Fruit fly (Drosophila melanogaster) whole organism, embryonic: ENCODE data around the gene Atg5.

ENCODE experiments used
- Aef1 ChIP-seq: fragments of 200-800 bp; sonication (Bioruptor generic); IDR thresholded peaks from 3 replicates; pipeline ENCODE4 v1.3.6; 2022; ENCODE audit warnings: missing biosample characterization, missing genetic modification characterization
- C15 ChIP-seq: fragments of 200-800 bp; sonication (Bioruptor generic); IDR thresholded peaks from 3 replicates; pipeline ENCODE4 v1.3.6; 2022; ENCODE audit warnings: missing biosample characterization, missing genetic modification characterization
- CG10431 ChIP-seq: fragments of 200-800 bp; sonication (Bioruptor generic); optimal IDR thresholded peaks from 3 replicates; lab custom pipeline; 2018; ENCODE audit warnings: missing biosample characterization, mild to moderate bottlenecking, missing genetic modification characterization
- CG11456 ChIP-seq: fragments of 200-800 bp; sonication (Bioruptor generic); IDR thresholded peaks from 3 replicates; pipeline ENCODE4 v1.3.6; 2022; ENCODE audit warnings: missing biosample characterization, missing genetic modification characterization
- CG1529 ChIP-seq: fragments of 200-800 bp; sonication (Bioruptor generic); optimal IDR thresholded peaks from 3 replicates; lab custom pipeline; 2018; ENCODE audit warnings: missing biosample characterization, missing genetic modification characterization
- CG1647 ChIP-seq: fragments of 200-800 bp; sonication (Bioruptor generic); optimal IDR thresholded peaks from 3 replicates; lab custom pipeline; 2016; ENCODE audit warnings: missing biosample characterization, missing genetic modification characterization
- CG16813 ChIP-seq: fragments of 200-800 bp; sonication (Bioruptor generic); IDR thresholded peaks from 3 replicates; pipeline ENCODE4 v1.3.6; 2022; ENCODE audit warnings: missing biosample characterization, missing genetic modification characterization; ENCODE audit not compliant: partially characterized antibody
- CG16863 ChIP-seq: fragments of 200-800 bp; sonication (Bioruptor generic); optimal IDR thresholded peaks from 3 replicates; lab custom pipeline; 2016; ENCODE audit warnings: missing biosample characterization, missing genetic modification characterization
- CG17359 ChIP-seq: fragments of 200-800 bp; sonication (Bioruptor generic); optimal IDR thresholded peaks from 3 replicates; lab custom pipeline; 2018; ENCODE audit warnings: missing biosample characterization, mild to moderate bottlenecking, missing genetic modification characterization, moderate library complexity
- CG2202 ChIP-seq: fragments of 200-800 bp; sonication (Bioruptor generic); optimal IDR thresholded peaks from 2 replicates; lab custom pipeline; 2018; ENCODE audit warnings: missing biosample characterization, mild to moderate bottlenecking, missing genetic modification characterization
- CG31365 ChIP-seq: fragments of 200-800 bp; sonication (Bioruptor generic); optimal IDR thresholded peaks from 2 replicates; lab custom pipeline; 2018; ENCODE audit warnings: missing biosample characterization, mild to moderate bottlenecking, missing genetic modification characterization
- CG4820 ChIP-seq: fragments of 200-800 bp; sonication (Bioruptor generic); optimal IDR thresholded peaks from 3 replicates; lab custom pipeline; 2016; ENCODE audit warnings: missing biosample characterization, missing genetic modification characterization
- CG5245 ChIP-seq: fragments of 200-800 bp; sonication (Bioruptor generic); optimal IDR thresholded peaks from 3 replicates; lab custom pipeline; 2016; ENCODE audit warnings: missing biosample characterization, missing genetic modification characterization
- CG7928 ChIP-seq: fragments of 200-800 bp; sonication (Bioruptor generic); optimal IDR thresholded peaks from 2 replicates; lab custom pipeline; 2017; ENCODE audit warnings: missing biosample characterization, mild to moderate bottlenecking, missing genetic modification characterization
- D19B ChIP-seq: fragments of 200-800 bp; sonication (Bioruptor generic); optimal IDR thresholded peaks from 2 replicates; lab custom pipeline; 2017; ENCODE audit warnings: missing biosample characterization, mild to moderate bottlenecking, missing genetic modification characterization
- Fer2 ChIP-seq: fragments of 200-800 bp; sonication (Bioruptor generic); optimal IDR thresholded peaks from 2 replicates; lab custom pipeline; 2018; ENCODE audit warnings: missing biosample characterization, mild to moderate bottlenecking, missing genetic modification characterization, moderate library complexity
- Hey ChIP-seq: fragments of 200-800 bp; sonication (Bioruptor generic); optimal IDR thresholded peaks from 3 replicates; lab custom pipeline; 2018; ENCODE audit warnings: missing biosample characterization, mild to moderate bottlenecking, missing genetic modification characterization
- Hr78 ChIP-seq, 2 experiments: fragments of 200-800 bp in 1 of 2; fragments of >200 bp in 1 of 2; sonication (Bioruptor generic) in 1 of 2; optimal IDR thresholded peaks; 2 replicates each; lab custom pipeline; 2017 to 2019; ENCODE audit warnings: missing biosample characterization in 2 of 2, missing genetic modification characterization in 2 of 2, mild to moderate bottlenecking in 1 of 2, moderate library complexity in 1 of 2
- MBD-R2 ChIP-seq: fragments of 200-800 bp; sonication (Bioruptor generic); IDR thresholded peaks from 2 replicates; pipeline ENCODE4 v1.3.6; 2022; ENCODE audit warnings: missing biosample characterization, missing genetic modification characterization
- Sin3A ChIP-seq: fragments of >200 bp; optimal IDR thresholded peaks from 2 replicates; lab custom pipeline; 2018
- Six4 ChIP-seq: fragments of 200-800 bp; sonication (Bioruptor generic); optimal IDR thresholded peaks from 2 replicates; lab custom pipeline; 2016; ENCODE audit warnings: missing biosample characterization, missing genetic modification characterization
- abd-A ChIP-seq: fragments of 200-800 bp; sonication (Bioruptor generic); optimal IDR thresholded peaks from 3 replicates; lab custom pipeline; 2019; ENCODE audit warnings: missing biosample characterization, mild to moderate bottlenecking, missing genetic modification characterization, moderate library complexity
- ac ChIP-seq: fragments of 200-800 bp; sonication (Bioruptor generic); optimal IDR thresholded peaks from 3 replicates; lab custom pipeline; 2017; ENCODE audit warnings: missing biosample characterization, mild to moderate bottlenecking, missing genetic modification characterization
- bcd ChIP-seq: fragments of 200-800 bp; sonication (Bioruptor generic); optimal IDR thresholded peaks from 2 replicates; lab custom pipeline; 2017; ENCODE audit warnings: missing biosample characterization, mild to moderate bottlenecking, missing genetic modification characterization
- chinmo ChIP-seq: fragments of 200-800 bp; sonication (Bioruptor generic); IDR thresholded peaks from 4 replicates; pipeline ENCODE4 v1.3.6; 2022; ENCODE audit warnings: missing biosample characterization, missing genetic modification characterization; ENCODE audit not compliant: partially characterized antibody
- chm ChIP-seq: fragments of 200-800 bp; sonication (Bioruptor generic); IDR thresholded peaks from 2 replicates; pipeline ENCODE4 v1.3.6; 2022; ENCODE audit warnings: missing biosample characterization, missing genetic modification characterization
- dimm ChIP-seq: fragments of 200-800 bp; sonication (Bioruptor generic); IDR thresholded peaks from 2 replicates; pipeline ENCODE4 v1.3.6; 2022; ENCODE audit warnings: missing biosample characterization, missing genetic modification characterization
- dm ChIP-seq: fragments of 200-800 bp; sonication (Bioruptor generic); optimal IDR thresholded peaks from 3 replicates; lab custom pipeline; 2016; ENCODE audit warnings: missing biosample characterization, missing genetic modification characterization
- dmrt11E ChIP-seq: fragments of 200-800 bp; sonication (Bioruptor generic); optimal IDR thresholded peaks from 3 replicates; lab custom pipeline; 2018; ENCODE audit warnings: missing biosample characterization, mild to moderate bottlenecking, missing genetic modification characterization, moderate library complexity
- dpn ChIP-seq, 2 experiments: fragments of 200-800 bp; sonication (Bioruptor generic); optimal IDR thresholded peaks; 3 replicates each; lab custom pipeline; 2016; ENCODE audit warnings: missing biosample characterization in 2 of 2, missing genetic modification characterization in 2 of 2
- ems ChIP-seq: fragments of 200-800 bp; sonication (Bioruptor generic); optimal IDR thresholded peaks from 3 replicates; lab custom pipeline; 2016; ENCODE audit warnings: missing biosample characterization, missing genetic modification characterization
- grau ChIP-seq: fragments of 200-800 bp; optimal IDR thresholded peaks from 3 replicates; lab custom pipeline; 2019; ENCODE audit warnings: missing biosample characterization, mild to moderate bottlenecking, missing genetic modification characterization, moderate library complexity
- h ChIP-seq: fragments of >200 bp; optimal IDR thresholded peaks from 2 replicates; lab custom pipeline; 2017
- her ChIP-seq: fragments of 200-800 bp; sonication (Bioruptor generic); optimal IDR thresholded peaks from 2 replicates; lab custom pipeline; 2016; ENCODE audit warnings: missing biosample characterization, missing genetic modification characterization
- ken ChIP-seq: fragments of 200-800 bp; sonication (Bioruptor generic); IDR thresholded peaks from 3 replicates; pipeline ENCODE4 v1.3.6; 2022; ENCODE audit warnings: missing biosample characterization, missing genetic modification characterization
- lab ChIP-seq: fragments of 200-800 bp; sonication (Bioruptor generic); optimal IDR thresholded peaks from 3 replicates; lab custom pipeline; 2017; ENCODE audit warnings: missing biosample characterization, missing genetic modification characterization, mild to moderate bottlenecking, moderate library complexity, missing genetic modification reagents
- lola ChIP-seq, 3 experiments: fragments of >200 bp in 2 of 3; fragments of 200-800 bp in 1 of 3; sonication (Bioruptor generic) in 1 of 3; optimal IDR thresholded peaks; 2 replicates each; lab custom pipeline; 2017 to 2019; ENCODE audit warnings: missing biosample characterization in 3 of 3, missing genetic modification characterization in 3 of 3, mild to moderate bottlenecking in 1 of 3, moderate library complexity in 1 of 3
- nom ChIP-seq: fragments of 200-800 bp; sonication (Bioruptor generic); optimal IDR thresholded peaks from 2 replicates; lab custom pipeline; 2017; ENCODE audit warnings: missing biosample characterization, missing genetic modification characterization, mild to moderate bottlenecking, moderate library complexity, missing genetic modification reagents
- pb ChIP-seq: fragments of 200-800 bp; sonication (Bioruptor generic); optimal IDR thresholded peaks from 3 replicates; lab custom pipeline; 2016; ENCODE audit warnings: missing biosample characterization, missing genetic modification characterization
- pfk ChIP-seq: fragments of 200-800 bp; sonication (Bioruptor generic); optimal IDR thresholded peaks from 2 replicates; lab custom pipeline; 2018; ENCODE audit warnings: missing biosample characterization, mild to moderate bottlenecking, missing genetic modification characterization, moderate library complexity
- ro ChIP-seq: fragments of 200-800 bp; sonication (Bioruptor generic); IDR thresholded peaks from 2 replicates; pipeline ENCODE4 v1.3.6; 2022; ENCODE audit warnings: missing biosample characterization, missing genetic modification characterization
- run ChIP-seq: fragments of 200-800 bp; sonication (Bioruptor generic); optimal IDR thresholded peaks from 3 replicates; lab custom pipeline; 2018; ENCODE audit warnings: missing biosample characterization, mild to moderate bottlenecking, missing genetic modification characterization
- sc ChIP-seq, 3 experiments: fragments of >200 bp in 2 of 3; fragments of 200-800 bp in 1 of 3; sonication (Bioruptor generic) in 1 of 3; optimal IDR thresholded peaks; 2 replicates in 2 of 3; 3 replicates in 1 of 3; lab custom pipeline; 2017; ENCODE audit warnings: mild to moderate bottlenecking in 1 of 3, missing biosample characterization in 1 of 3, missing genetic modification characterization in 1 of 3, missing genetic modification reagents in 1 of 3
- schlank ChIP-seq: fragments of 200-800 bp; sonication (Bioruptor generic); optimal IDR thresholded peaks from 2 replicates; lab custom pipeline; 2018; ENCODE audit warnings: missing biosample characterization, mild to moderate bottlenecking, missing genetic modification characterization
- sd ChIP-seq: fragments of 200-800 bp; sonication (Bioruptor generic); optimal IDR thresholded peaks from 3 replicates; lab custom pipeline; 2018; ENCODE audit warnings: missing biosample characterization, mild to moderate bottlenecking, missing genetic modification characterization, moderate library complexity
- sens-2 ChIP-seq: fragments of 200-800 bp; sonication (Bioruptor generic); IDR thresholded peaks from 2 replicates; pipeline ENCODE4 v1.3.6; 2022; ENCODE audit warnings: missing biosample characterization, missing genetic modification characterization
- ssp ChIP-seq: fragments of 200-800 bp; sonication (Bioruptor generic); IDR thresholded peaks from 2 replicates; pipeline ENCODE4 v1.3.6; 2022; ENCODE audit warnings: missing biosample characterization, missing genetic modification characterization
- tup ChIP-seq: fragments of 200-800 bp; sonication (Bioruptor generic); optimal IDR thresholded peaks from 2 replicates; lab custom pipeline; 2016; ENCODE audit warnings: missing biosample characterization, mild to moderate bottlenecking, missing genetic modification characterization, moderate library complexity
- twi ChIP-seq: fragments of 200-800 bp; optimal IDR thresholded peaks from 2 replicates; lab custom pipeline; 2019; ENCODE audit warnings: missing biosample characterization, mild to moderate bottlenecking, missing genetic modification characterization, moderate library complexity
- wek ChIP-seq: fragments of 200-800 bp; sonication (Bioruptor generic); optimal IDR thresholded peaks from 3 replicates; lab custom pipeline; 2018; ENCODE audit warnings: missing biosample characterization, mild to moderate bottlenecking, missing genetic modification characterization, moderate library complexity
- z ChIP-seq: fragments of 200-800 bp; sonication (Bioruptor generic); IDR thresholded peaks from 3 replicates; pipeline ENCODE4 v1.3.6; 2022; ENCODE audit warnings: missing biosample characterization, missing genetic modification characterization

Gene Atg5

dm6 chrX:7338538-7338937 lies 15.0 kb upstream of the Atg5 start (continued):
- peak; percentile 27 for TF ChIP-seq CG4820
- TF ChIP-seq dm: peak; percentile 32
- TF ChIP-seq chinmo: no peak
- peak; percentile 33 for TF ChIP-seq schlank (tag; lab: Kevin White, UChicago)
- peak; percentile 29 for TF ChIP-seq CG5245
- TF ChIP-seq CG16863 (GFP tag; lab: Kevin White, UChicago): no peak
- no peak for TF ChIP-seq z (GFP tag; lab: Robert Waterston, UW)
- TF ChIP-seq dpn (GFP tag; optimal IDR thresholded peaks at IDR 0.05; lab: Kevin White, UChicago): peak; percentile 49 to 56
- TF ChIP-seq C15: no peak
- peak; percentile 11 for TF ChIP-seq run
- TF ChIP-seq ems (GFP tag; lab: Kevin White, UChicago): peak; percentile 40
- peak; percentile 10 for TF ChIP-seq D19B
- TF ChIP-seq MBD-R2 (GFP tag; lab: Robert Waterston, UW): no peak
- TF ChIP-seq lab (GFP tag; lab: Kevin White, UChicago): peak; percentile 86
- peak in 1 of 2 experiments; percentile 19 for TF ChIP-seq Hr78 (GFP tag; optimal IDR thresholded peaks at IDR 0.05; lab: Kevin White, UChicago)
- TF ChIP-seq ssp (GFP tag; lab: Robert Waterston, UW): peak; percentile 26; the same call in 1 of the 2 replicates
- peak in 1 of 3 experiments; percentile 63 for TF ChIP-seq lola (GFP tag; optimal IDR thresholded peaks at IDR 0.05; lab: Kevin White, UChicago)
- TF ChIP-seq chm (GFP tag; lab: Robert Waterston, UW): no peak
- no peak for TF ChIP-seq ac (GFP tag; lab: Kevin White, UChicago)
- peak; percentile 67 for TF ChIP-seq grau (tag; lab: Kevin White, UChicago)
- TF ChIP-seq pfk (GFP tag; lab: Kevin White, UChicago): no peak
- TF ChIP-seq Hey: peak; percentile 3
- no peak for TF ChIP-seq CG7928 (GFP tag; lab: Kevin White, UChicago)
- peak; percentile 34 for TF ChIP-seq bcd (GFP tag; lab: Kevin White, UChicago)
- no peak for TF ChIP-seq CG16813 (GFP tag; lab: Robert Waterston, UW)
- no peak for TF ChIP-seq CG10431 (GFP tag; lab: Kevin White, UChicago)
- no peak for TF ChIP-seq tup
- TF ChIP-seq abd-A (tag; lab: Kevin White, UChicago): no peak
- peak; percentile 10 for TF ChIP-seq CG2202 (tag; lab: Kevin White, UChicago)
- TF ChIP-seq ro: no peak
- TF ChIP-seq Sin3A: no peak
- TF ChIP-seq CG17359 (tag; lab: Kevin White, UChicago): peak; percentile 78
- TF ChIP-seq Fer2 (tag; lab: Kevin White, UChicago): peak; percentile 53
- TF ChIP-seq pb (GFP tag; lab: Kevin White, UChicago): peak; percentile 41
- peak; percentile 48 for TF ChIP-seq CG1529 (GFP tag; lab: Kevin White, UChicago)
- peak; percentile 28 for TF ChIP-seq Six4 (GFP tag; lab: Kevin White, UChicago)
- TF ChIP-seq sd (tag; lab: Kevin White, UChicago): no peak
- no peak for TF ChIP-seq h (lab: Kevin White, UChicago)
- no peak for TF ChIP-seq nom
- peak; percentile 29 for TF ChIP-seq her (GFP tag; lab: Kevin White, UChicago)
- 0 out of 3 replicates have a peak, but pooled peaks have one; percentile 25 for TF ChIP-seq ken (GFP tag; lab: Robert Waterston, UW)
- peak; percentile 57 for TF ChIP-seq CG31365 (tag; lab: Kevin White, UChicago)
- TF ChIP-seq wek (GFP tag; lab: Kevin White, UChicago): peak; percentile 65
- no peak for TF ChIP-seq dimm (GFP tag; lab: Robert Waterston, UW)
- no peak for TF ChIP-seq sc (optimal IDR thresholded peaks at IDR 0.05; lab: Kevin White, UChicago)
- TF ChIP-seq sc (GFP tag; optimal IDR thresholded peaks at IDR 0.05; lab: Kevin White, UChicago): peak; percentile 15
- peak; percentile 31 for TF ChIP-seq dmrt11E (tag; lab: Kevin White, UChicago)
- TF ChIP-seq twi (tag; lab: Kevin White, UChicago): peak; percentile 39
- no peak for TF ChIP-seq sens-2
- TF ChIP-seq CG1647 (GFP tag; lab: Kevin White, UChicago): peak; percentile 26
- TF ChIP-seq Aef1 (GFP tag; lab: Robert Waterston, UW): no peak
- TF ChIP-seq CG11456: 0 out of 3 replicates have a peak, but pooled peaks have one; percentile 58
